Worm (Caenorhabditis elegans) whole organism, midembryonic: ENCODE measurements around the gene cept-2.

Source experiments
- T22C8.4 ChIP-seq: fragments of 200-800 bp; sonication (Bioruptor generic); IDR thresholded peaks from 2 replicates; pipeline ENCODE4 v1.3.6; 2022; ENCODE audit warnings: missing genetic modification characterization, missing compliant biosample characterization
- cog-1 ChIP-seq: sonication (generic microtip); optimal IDR thresholded peaks from 2 replicates; lab custom pipeline; 2016; ENCODE audit warnings: missing genetic modification characterization, missing compliant biosample characterization
- flt-1 ChIP-seq: fragments of 200-800 bp; sonication (Bioruptor generic); IDR thresholded peaks from 2 replicates; pipeline ENCODE4 v1.3.6; 2022; ENCODE audit warnings: missing genetic modification characterization, missing compliant biosample characterization
- klf-2 ChIP-seq: fragments of 200-800 bp; sonication (Bioruptor generic); conservative IDR thresholded peaks from 2 replicates; pipeline ENCODE4 v1.3.6; 2022; ENCODE audit warnings: missing genetic modification reagents, missing genetic modification characterization, missing compliant biosample characterization
- med-1 ChIP-seq: sonication (generic microtip); optimal IDR thresholded peaks from 2 replicates; lab custom pipeline; 2017; ENCODE audit warnings: missing genetic modification characterization, mild to moderate bottlenecking, missing compliant biosample characterization, antibody characterized with exemption, missing genetic modification reagents; ENCODE audit not compliant: insufficient read depth
- ref-1 ChIP-seq: fragments of 200-800 bp; sonication (Bioruptor generic); conservative IDR thresholded peaks from 2 replicates; pipeline ENCODE4 v1.3.6; 2022; ENCODE audit warnings: missing genetic modification reagents, missing genetic modification characterization, missing compliant biosample characterization
- tab-1 ChIP-seq: fragments of 200-800 bp; sonication (Bioruptor generic); IDR thresholded peaks from 2 replicates; pipeline ENCODE4 v1.3.6; 2022; ENCODE audit warnings: missing genetic modification characterization, missing compliant biosample characterization
- ztf-23 ChIP-seq: fragments of 200-800 bp; sonication (Bioruptor generic); IDR thresholded peaks from 2 replicates; pipeline ENCODE4 v1.3.6; 2022; ENCODE audit warnings: missing genetic modification reagents, missing genetic modification characterization, missing compliant biosample characterization
- ztf-29 ChIP-seq: fragments of 200-800 bp; sonication (Bioruptor generic); IDR thresholded peaks from 2 replicates; pipeline ENCODE4 v1.3.6; 2022; ENCODE audit warnings: missing genetic modification reagents, missing genetic modification characterization, missing compliant biosample characterization

The cept-2 gene

DNA sequence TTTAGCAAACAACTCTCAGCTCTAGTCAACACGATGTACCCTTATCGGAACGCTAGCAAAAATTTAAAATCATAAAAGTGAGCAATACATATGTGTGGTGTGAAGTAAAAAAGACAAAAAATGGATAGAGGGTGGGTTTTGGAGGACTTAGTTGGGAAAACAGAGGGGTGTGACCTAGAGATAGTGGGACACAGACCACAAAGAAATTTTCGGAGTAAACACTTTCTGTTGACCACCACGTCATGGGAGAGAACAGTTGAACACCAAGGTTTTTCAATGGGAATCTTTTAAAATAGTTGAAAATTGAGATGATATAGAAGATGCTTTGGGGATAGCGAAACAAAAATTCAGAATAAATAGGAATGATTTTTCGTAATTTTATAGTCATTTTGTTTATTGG is 30.4 kb upstream of the cept-2 start:
- no peak for TF ChIP-seq tab-1 (GFP tag; lab: Robert Waterston, UW)
- TF ChIP-seq ref-1 (GFP tag; lab: Robert Waterston, UW) = no peak
- no peak for TF ChIP-seq ztf-23 (GFP tag; lab: Robert Waterston, UW)
- TF ChIP-seq cog-1 (tag; lab: Kevin White, UChicago) = no peak
- no peak for TF ChIP-seq med-1 (GFP tag; lab: Kevin White, UChicago)
- TF ChIP-seq ztf-29 (GFP tag; lab: Robert Waterston, UW) = no peak
- no peak for TF ChIP-seq klf-2 (GFP tag; lab: Robert Waterston, UW)

DNA sequence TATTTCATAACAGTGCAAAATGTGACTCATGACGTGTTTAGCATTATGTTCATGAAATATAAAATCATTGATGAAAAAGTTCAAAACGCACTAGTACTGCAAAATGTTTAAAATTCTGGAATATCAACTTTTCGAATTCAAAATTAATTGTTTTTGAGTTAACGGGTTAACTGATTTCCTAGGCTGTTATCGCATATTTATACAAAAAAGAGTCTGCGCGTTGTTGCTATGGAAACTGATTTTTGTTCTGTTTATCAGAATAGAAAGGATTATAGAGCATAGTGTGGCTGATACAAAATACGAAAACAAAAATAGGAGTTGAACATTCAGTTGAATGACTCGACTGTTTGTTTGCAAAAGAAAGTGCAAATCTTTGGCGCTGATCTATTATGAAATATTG is 29.9 kb upstream of the cept-2 start:
- TF ChIP-seq ztf-29 (GFP tag; lab: Robert Waterston, UW) (no peak), tab-1 (GFP tag; lab: Robert Waterston, UW) (no peak), flt-1 (no peak), med-1 (GFP tag; lab: Kevin White, UChicago) (no peak), klf-2 (GFP tag; lab: Robert Waterston, UW) (no peak), ref-1 (GFP tag; lab: Robert Waterston, UW) (no peak)

DNA sequence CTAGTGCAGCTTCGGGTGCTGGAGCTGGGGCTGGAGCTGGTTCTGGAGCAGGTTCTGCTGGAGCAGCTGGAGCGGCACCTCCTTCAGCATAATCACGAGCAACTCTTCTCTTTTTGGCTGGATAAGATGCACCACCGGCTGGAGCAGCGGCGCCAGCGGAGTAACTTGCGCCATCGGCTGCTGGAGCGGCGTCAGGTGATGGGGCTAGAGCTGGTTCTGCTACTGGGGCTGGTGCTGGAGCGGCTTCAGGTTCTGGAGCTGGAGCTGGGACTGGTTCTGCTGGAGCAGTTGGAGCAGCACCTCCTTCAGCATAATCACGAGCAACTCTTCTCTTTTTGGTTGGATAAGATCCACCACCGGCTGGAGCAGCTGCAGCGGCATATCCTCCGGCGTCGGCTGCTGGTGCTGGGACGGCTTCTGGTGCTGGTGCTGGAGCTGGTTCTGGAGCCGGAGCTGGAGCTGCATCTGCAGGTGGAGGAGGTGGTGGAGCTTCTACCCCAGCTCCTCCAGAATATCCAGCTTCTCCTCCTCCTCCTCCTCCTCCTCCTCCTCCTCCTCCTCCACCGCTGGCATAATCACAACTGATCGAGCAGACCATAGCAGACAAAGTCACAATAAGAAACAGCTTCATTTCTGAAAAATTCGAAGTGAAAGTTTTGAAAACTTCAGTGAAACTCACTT is 28.3 kb upstream of the cept-2 start, which contains the start of gene F47B8.13:
Gene F47B8.13, minus strand, starts transcription at position 631 of the 681 bp plus-strand sequence.
- no peak for TF ChIP-seq ztf-29 (GFP tag; lab: Robert Waterston, UW)
- TF ChIP-seq tab-1 (GFP tag; lab: Robert Waterston, UW) = no peak
- no peak for TF ChIP-seq ref-1 (GFP tag; lab: Robert Waterston, UW)
- no peak for TF ChIP-seq T22C8.4
- TF ChIP-seq cog-1 (tag; lab: Kevin White, UChicago) = no peak
- no peak for TF ChIP-seq med-1 (GFP tag; lab: Kevin White, UChicago)
- TF ChIP-seq flt-1 = no peak
- no peak for TF ChIP-seq ztf-23 (GFP tag; lab: Robert Waterston, UW)
- no peak for TF ChIP-seq klf-2 (GFP tag; lab: Robert Waterston, UW)

DNA sequence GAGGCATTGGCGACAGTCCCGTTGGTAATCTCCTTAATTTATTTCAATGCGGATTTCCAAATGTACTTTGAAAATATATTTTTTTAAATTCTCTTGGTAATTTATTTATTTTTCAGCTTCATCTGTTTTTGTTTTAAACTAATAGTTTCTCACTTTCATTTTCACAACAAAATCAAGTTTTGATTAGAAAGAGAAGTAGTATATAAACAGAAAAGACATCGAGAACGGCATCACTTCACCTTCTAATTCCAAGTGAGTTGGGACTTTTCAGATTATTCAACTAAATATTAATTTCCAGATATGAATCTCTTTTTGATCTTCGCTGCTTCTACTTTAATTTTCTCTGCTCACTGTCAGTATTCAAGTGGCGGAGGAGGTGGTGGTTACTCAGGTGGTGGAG is 27.3 kb upstream of the cept-2 start, which contains the start of gene F47B8.14:
Gene F47B8.14, plus strand, starts transcription at position 301 of the 400 bp plus-strand sequence.
- TF ChIP-seq ztf-29 (GFP tag; lab: Robert Waterston, UW) = no peak
- TF ChIP-seq klf-2 (GFP tag; lab: Robert Waterston, UW) = no peak
- TF ChIP-seq flt-1 = no peak
- no peak for TF ChIP-seq tab-1 (GFP tag; lab: Robert Waterston, UW)
- no peak for TF ChIP-seq ref-1 (GFP tag; lab: Robert Waterston, UW)
- TF ChIP-seq ztf-23 (GFP tag; lab: Robert Waterston, UW) = no peak
- no peak for TF ChIP-seq T22C8.4

DNA sequence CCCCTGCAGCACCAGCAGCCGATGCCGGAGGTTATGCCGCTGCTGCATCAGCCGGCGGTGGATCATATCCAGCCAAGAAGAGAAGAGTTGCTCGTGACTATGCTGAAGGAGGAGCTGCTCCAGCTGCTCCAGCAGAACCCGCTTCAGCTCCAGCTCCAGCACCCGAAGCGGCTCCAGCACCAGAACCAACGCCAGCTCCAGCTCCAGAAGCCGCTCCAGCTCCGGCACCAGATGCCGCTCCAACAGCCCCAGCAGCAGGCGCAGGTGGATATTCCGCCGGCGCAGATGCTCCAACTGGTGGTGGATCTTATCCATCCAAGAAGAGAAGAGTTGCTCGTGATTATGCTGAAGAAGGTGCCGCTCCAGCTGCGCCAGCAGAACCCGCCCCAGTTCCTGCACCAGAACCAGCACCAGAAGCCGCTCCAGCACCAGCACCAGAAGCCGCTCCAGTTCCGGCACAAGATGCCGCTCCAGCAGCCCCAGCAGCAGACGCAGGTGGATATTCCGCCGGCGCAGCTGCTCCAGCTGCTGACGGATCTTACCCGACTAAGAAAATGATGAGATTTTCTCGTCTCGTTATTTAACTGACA is 26.7 kb upstream of the cept-2 start:
- TF ChIP-seq flt-1 (no peak), med-1 (GFP tag; lab: Kevin White, UChicago) (no peak)

DNA sequence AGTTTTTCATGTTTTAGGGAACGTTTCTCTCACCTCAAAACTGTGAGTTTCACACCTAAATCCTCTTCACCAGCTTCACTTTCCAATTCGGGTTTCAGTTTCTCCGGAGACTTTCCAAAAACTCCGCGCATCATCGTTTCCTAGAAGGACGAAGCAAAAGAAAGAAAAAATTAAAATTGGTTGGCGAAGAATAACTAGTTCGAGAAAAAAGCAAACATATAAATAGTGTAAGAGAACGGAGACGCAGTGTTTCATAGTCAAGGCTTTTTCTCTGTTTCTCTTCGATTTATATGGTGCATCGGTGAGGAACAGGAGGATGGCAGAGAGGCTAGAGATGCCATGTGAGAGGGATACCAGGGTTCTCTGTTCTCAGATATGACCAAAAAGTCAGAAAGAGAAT is 24.8 kb upstream of the cept-2 start, which contains the start of gene F47B8.3:
Gene F47B8.3, minus strand, starts transcription at position 261 of the 400 bp plus-strand sequence.
- TF ChIP-seq tab-1 (GFP tag; lab: Robert Waterston, UW) = no peak
- no peak for TF ChIP-seq ref-1 (GFP tag; lab: Robert Waterston, UW)
- TF ChIP-seq ztf-23 (GFP tag; lab: Robert Waterston, UW) = no peak
- no peak for TF ChIP-seq flt-1
- no peak for TF ChIP-seq klf-2 (GFP tag; lab: Robert Waterston, UW)
- no peak for TF ChIP-seq ztf-29 (GFP tag; lab: Robert Waterston, UW)
- TF ChIP-seq med-1 (GFP tag; lab: Kevin White, UChicago) = no peak

DNA sequence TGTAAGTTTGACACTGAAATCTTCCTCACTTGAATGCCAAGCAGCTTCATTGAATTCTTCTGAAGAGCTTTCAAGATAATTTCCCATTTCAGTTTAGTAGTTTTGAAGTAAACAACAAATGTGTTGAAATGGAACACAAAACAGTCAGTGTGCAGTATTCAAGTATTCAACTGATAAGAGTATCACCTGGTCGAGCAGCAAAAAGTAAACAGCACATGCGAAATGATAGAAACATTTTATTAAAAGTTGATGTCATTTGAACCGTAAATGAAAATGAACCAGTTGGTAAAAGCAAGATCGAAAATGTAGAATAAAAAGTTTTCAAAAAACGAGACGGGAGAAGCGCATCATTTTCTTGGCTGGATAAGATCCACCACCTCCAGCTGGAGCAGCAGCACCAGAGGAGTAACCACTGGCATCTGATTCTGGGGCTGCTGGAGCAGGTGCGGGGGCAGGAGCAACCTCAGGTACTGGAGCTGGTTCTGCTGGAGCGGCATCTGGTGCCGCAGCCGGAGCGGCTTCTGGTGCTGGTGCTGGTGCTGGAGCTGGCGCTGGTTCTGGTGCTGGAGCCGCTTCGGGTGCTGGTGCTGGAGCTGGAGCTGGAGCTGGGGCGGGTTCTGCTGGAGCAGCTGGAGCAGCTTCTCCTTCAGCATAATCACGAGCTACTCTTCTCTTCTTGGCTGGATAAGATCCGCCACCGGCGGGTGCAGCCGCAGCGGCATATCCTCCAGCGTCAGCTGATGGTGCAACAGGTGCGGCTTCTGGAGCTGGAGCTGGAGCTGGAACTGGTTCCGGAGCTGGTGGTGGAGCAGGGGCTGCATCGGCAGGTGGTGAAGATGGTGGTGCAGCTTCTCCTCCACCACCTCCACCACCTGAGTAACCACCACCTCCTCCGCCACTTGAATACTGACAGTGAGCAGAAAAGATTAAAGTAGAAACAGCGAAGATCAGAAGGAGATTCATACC is 22.8 kb upstream of the cept-2 start, which contains the start of the genes F47B8.4 and F47B8.18:
Gene F47B8.4, minus strand, starts transcription at position 172 of the 966 bp plus-strand sequence.
Gene F47B8.18, minus strand, starts transcription at position 963 of the 966 bp plus-strand sequence.
- TF ChIP-seq ztf-29 (GFP tag; lab: Robert Waterston, UW) (no peak), flt-1 (no peak), T22C8.4 (no peak), klf-2 (GFP tag; lab: Robert Waterston, UW) (no peak), ref-1 (GFP tag; lab: Robert Waterston, UW) (no peak), med-1 (GFP tag; lab: Kevin White, UChicago) (no peak), cog-1 (tag; lab: Kevin White, UChicago) (no peak), tab-1 (GFP tag; lab: Robert Waterston, UW) (no peak), ztf-23 (GFP tag; lab: Robert Waterston, UW) (no peak)

DNA sequence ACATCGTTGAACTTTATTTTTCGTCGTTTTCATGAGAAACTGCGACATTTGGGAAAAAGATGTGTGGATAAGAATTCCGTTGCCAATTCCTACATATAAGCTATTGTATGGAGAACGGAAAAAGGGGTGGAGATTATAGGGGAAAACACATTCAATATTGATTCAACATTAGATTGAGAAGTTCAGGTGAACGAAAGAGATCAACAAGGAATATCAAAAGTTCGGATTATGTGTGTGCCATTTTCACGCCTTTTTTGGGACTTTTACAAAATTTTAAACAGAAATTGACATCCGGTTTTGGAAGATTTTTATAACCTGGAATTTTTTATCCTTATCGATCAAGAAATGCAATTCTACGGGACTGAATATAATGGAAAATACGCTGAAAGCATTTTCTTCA is 19.8 kb upstream of the cept-2 start, which contains the start of gene F47B8.5:
Gene F47B8.5, minus strand, starts transcription at position 101 of the 400 bp plus-strand sequence.
- TF ChIP-seq ztf-29 (GFP tag; lab: Robert Waterston, UW) (no peak), med-1 (GFP tag; lab: Kevin White, UChicago) (no peak), ref-1 (GFP tag; lab: Robert Waterston, UW) (no peak), flt-1 (no peak), ztf-23 (GFP tag; lab: Robert Waterston, UW) (no peak), cog-1 (tag; lab: Kevin White, UChicago) (no peak), T22C8.4 (no peak)
